Fruit fly (Drosophila melanogaster) whole organism, wandering third instar larva: ENCODE results near the gene CG44005.

ENCODE experiments used
- Hnf4 ChIP-seq: fragments of 200-800 bp; sonication (Bioruptor generic); optimal IDR thresholded peaks from 2 replicates; lab custom pipeline; 2016; ENCODE audit warnings: missing biosample characterization, mild to moderate bottlenecking, missing genetic modification characterization
- fru ChIP-seq: fragments of 200-800 bp; sonication (Bioruptor generic); optimal IDR thresholded peaks from 3 replicates; lab custom pipeline; 2016; ENCODE audit warnings: missing biosample characterization, mild to moderate bottlenecking, missing genetic modification characterization

Gene CG44005

DNA sequence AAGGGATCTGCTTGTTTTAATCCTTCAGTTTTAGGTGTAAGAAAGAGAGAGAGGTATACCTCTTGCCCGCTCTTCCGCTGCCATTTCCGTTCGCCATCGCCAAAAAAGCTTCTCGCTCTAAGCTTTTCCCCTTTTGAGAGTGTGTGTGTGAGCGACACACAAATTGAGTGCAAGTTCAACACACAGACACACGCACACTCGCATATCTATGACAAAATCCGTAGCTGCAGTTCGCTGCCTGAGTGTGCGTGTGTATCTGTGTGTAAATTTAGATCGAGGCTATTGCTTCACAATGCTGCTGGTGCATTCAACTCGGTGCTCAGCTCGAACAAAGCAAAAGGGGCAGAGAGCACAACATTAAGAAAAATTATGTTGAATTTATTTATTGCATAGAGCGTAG, 51.0 kb downstream of the CG44005 start (continued):
- TF ChIP-seq Hnf4 (GFP tag; lab: Kevin White, UChicago) (no peak), fru (GFP tag; lab: Kevin White, UChicago) (no peak)
